Worm (Caenorhabditis elegans): ENCODE results near the gene sdz-13.

The sdz-13 gene

ce11 chrIV:10828049-10828448 is 51.4 kb downstream of the sdz-13 start, which contains the start of gene npax-3:
TSS of gene npax-3 (minus strand) at chrIV:10828149.
- no peak for TF ChIP-seq dao-5 (tag; optimal IDR thresholded peaks at IDR 0.05)
- no peak for TF ChIP-seq him-1 (tag; optimal IDR thresholded peaks at IDR 0.05)
- TF ChIP-seq W03F9.2 (tag; optimal IDR thresholded peaks at IDR 0.05), result no peak

Measured in whole organism, L4/young adult.